Worm (Caenorhabditis elegans): ENCODE data around the gene Y58A7A.1.

Y58A7A.1 gene

DNA sequence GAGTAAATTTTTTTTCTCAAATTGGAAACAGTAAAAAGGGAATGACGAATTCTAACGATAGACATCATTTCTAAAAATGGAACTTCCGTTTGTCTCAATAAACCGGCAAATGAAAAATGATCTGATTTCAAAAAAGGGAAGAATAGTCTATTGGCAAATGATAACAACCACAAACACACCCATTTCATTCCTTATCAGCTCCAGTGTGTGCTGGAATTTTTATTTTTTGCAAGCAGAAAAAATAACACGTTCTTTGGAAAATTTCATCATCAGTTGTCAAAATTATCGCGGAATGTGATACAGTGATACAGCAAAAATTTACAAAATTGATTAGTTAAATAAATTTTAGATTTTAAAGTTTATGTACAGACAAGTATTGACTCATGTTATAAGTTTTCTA lies 1.9 kb downstream of the Y58A7A.1 start:
- TF ChIP-seq fos-1 (tag; optimal IDR thresholded peaks at IDR 0.05) (peak; percentile 86), crh-2 (tag; optimal IDR thresholded peaks at IDR 0.05) (peak; percentile 58), nhr-25 (tag; optimal IDR thresholded peaks at IDR 0.05) (no peak), ztf-11 (tag; optimal IDR thresholded peaks at IDR 0.05) (no peak), Y55F3AM.14 (GFP tag; optimal IDR thresholded peaks at IDR 0.05) (no peak)

ce11 chrV:5064761-5065421 lies 4.4 kb downstream of the Y58A7A.1 start, which contains the start of gene mlk-1:
TSS of gene mlk-1 (minus strand) at chrV:5064811.
- peak; percentile 6 for TF ChIP-seq lin-11 (tag; optimal IDR thresholded peaks at IDR 0.05)
- TF ChIP-seq nhr-21 (tag; optimal IDR thresholded peaks at IDR 0.05), result peak; percentile 46
- peak; percentile 81 for TF ChIP-seq nhr-6 (tag; optimal IDR thresholded peaks at IDR 0.05)
- peak; percentile 70 for TF ChIP-seq nhr-25 (tag; optimal IDR thresholded peaks at IDR 0.05)
- TF ChIP-seq zag-1 (tag; optimal IDR thresholded peaks at IDR 0.05), result peak; percentile 40
- peak; percentile 82 for TF ChIP-seq C34F6.9 (tag; optimal IDR thresholded peaks at IDR 0.05)
- peak; percentile 73 for TF ChIP-seq Y55F3AM.14 (GFP tag; optimal IDR thresholded peaks at IDR 0.05)
- no peak for TF ChIP-seq ZK546.5 (tag; optimal IDR thresholded peaks at IDR 0.05)
- TF ChIP-seq blmp-1 (tag; optimal IDR thresholded peaks at IDR 0.05; ENCODE audit: insufficient read depth), result peak; percentile 77
- no peak for TF ChIP-seq aly-2 (tag; optimal IDR thresholded peaks at IDR 0.05)
- no peak for TF ChIP-seq elt-3 (tag; optimal IDR thresholded peaks at IDR 0.05)
- peak; percentile 60 for TF ChIP-seq sma-9 (GFP tag; optimal IDR thresholded peaks at IDR 0.05)
- no peak for TF ChIP-seq sma-9 (tag; optimal IDR thresholded peaks at IDR 0.05)
- TF ChIP-seq nhr-11 (tag; optimal IDR thresholded peaks at IDR 0.05), result no peak
- no peak for TF ChIP-seq lin-39 (tag; optimal IDR thresholded peaks at IDR 0.05)
- no peak for TF ChIP-seq nhr-23 (tag; optimal IDR thresholded peaks at IDR 0.05)
- TF ChIP-seq lsy-2 (tag; optimal IDR thresholded peaks at IDR 0.05), result peak; percentile 17 to 71
- peak; percentile 68 for TF ChIP-seq ama-1 (optimal IDR thresholded peaks at IDR 0.05)
- TF ChIP-seq elt-1 (tag; optimal IDR thresholded peaks at IDR 0.05), result no peak
- no peak for TF ChIP-seq sem-4 (tag; optimal IDR thresholded peaks at IDR 0.05)
- TF ChIP-seq ztf-4 (tag; optimal IDR thresholded peaks at IDR 0.05), result no peak
- TF ChIP-seq unc-55 (GFP tag; optimal IDR thresholded peaks at IDR 0.05), result peak; percentile 88
- TF ChIP-seq ztf-11 (tag; optimal IDR thresholded peaks at IDR 0.05), result no peak
- TF ChIP-seq F13H6.1 (tag; optimal IDR thresholded peaks at IDR 0.05), result peak; percentile 86
- TF ChIP-seq skn-1 (tag; optimal IDR thresholded peaks at IDR 0.05), result no peak
- TF ChIP-seq mdl-1 (tag; optimal IDR thresholded peaks at IDR 0.05), result peak; percentile 4 to 62
- TF ChIP-seq lin-13 (GFP tag; optimal IDR thresholded peaks at IDR 0.05), result peak; percentile 20
- no peak for TF ChIP-seq nhr-10 (tag; optimal IDR thresholded peaks at IDR 0.05)
- TF ChIP-seq crh-2 (tag; optimal IDR thresholded peaks at IDR 0.05), result peak; percentile 44
- TF ChIP-seq fos-1 (tag; optimal IDR thresholded peaks at IDR 0.05), result peak; percentile 43
- TF ChIP-seq unc-39 (tag; optimal IDR thresholded peaks at IDR 0.05), result no peak
- TF ChIP-seq egl-27 (tag; optimal IDR thresholded peaks at IDR 0.05), result no peak
- peak; percentile 86 for TF ChIP-seq nhr-129 (tag; optimal IDR thresholded peaks at IDR 0.05)

DNA sequence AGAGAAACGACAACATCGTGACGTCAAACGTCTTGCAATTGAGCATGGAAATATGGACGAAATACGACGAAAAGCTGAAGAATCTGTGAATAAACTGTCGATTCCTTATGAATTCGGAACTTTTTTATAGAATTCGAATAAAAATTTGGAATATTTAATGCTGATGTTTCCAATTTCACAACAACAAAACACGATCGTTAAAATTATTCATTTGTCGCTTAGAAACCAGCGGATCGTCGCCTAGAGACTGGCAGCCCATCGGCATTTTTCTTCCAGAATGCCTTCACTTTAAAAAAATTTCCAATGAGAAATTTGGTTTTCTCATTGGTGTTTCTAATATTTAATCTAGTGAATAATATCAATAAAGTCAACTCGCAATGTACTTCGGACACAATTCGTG lies 16.0 kb downstream of the Y58A7A.1 start, which contains the start of gene cwp-4:
cwp-4 (plus strand) TSS at position 301 of the 400 bp plus-strand sequence.
- TF ChIP-seq nhr-23 (tag; optimal IDR thresholded peaks at IDR 0.05), result no peak
- TF ChIP-seq nhr-10 (tag; optimal IDR thresholded peaks at IDR 0.05), result no peak
- no peak for TF ChIP-seq sma-3 (GFP tag; optimal IDR thresholded peaks at IDR 0.05)
- TF ChIP-seq Y55F3AM.14 (GFP tag; optimal IDR thresholded peaks at IDR 0.05), result no peak
- no peak for TF ChIP-seq elt-3 (tag; optimal IDR thresholded peaks at IDR 0.05)
- no peak for TF ChIP-seq nhr-6 (tag; optimal IDR thresholded peaks at IDR 0.05)
- no peak for TF ChIP-seq ama-1 (optimal IDR thresholded peaks at IDR 0.05)
- no peak for TF ChIP-seq blmp-1 (tag; optimal IDR thresholded peaks at IDR 0.05; ENCODE audit: insufficient read depth)
- no peak for TF ChIP-seq lin-11 (tag; optimal IDR thresholded peaks at IDR 0.05)
- no peak for TF ChIP-seq ztf-4 (tag; optimal IDR thresholded peaks at IDR 0.05)
- no peak for TF ChIP-seq dmd-4 (tag; optimal IDR thresholded peaks at IDR 0.05)

- TF ChIP-seq nhr-21 (tag; optimal IDR thresholded peaks at IDR 0.05) (no peak), R02D3.7 (tag; optimal IDR thresholded peaks at IDR 0.05) (no peak), nhr-237 (tag; optimal IDR thresholded peaks at IDR 0.05) (no peak), nhr-25 (tag; optimal IDR thresholded peaks at IDR 0.05) (no peak), Y55F3AM.14 (GFP tag; optimal IDR thresholded peaks at IDR 0.05) (no peak), lin-13 (GFP tag; optimal IDR thresholded peaks at IDR 0.05) (no peak), ceh-16 (tag; optimal IDR thresholded peaks at IDR 0.05) (no peak), skn-1 (tag; optimal IDR thresholded peaks at IDR 0.05) (no peak), unc-55 (GFP tag; optimal IDR thresholded peaks at IDR 0.05) (no peak), ztf-4 (tag; optimal IDR thresholded peaks at IDR 0.05) (no peak), F13H6.1 (tag; optimal IDR thresholded peaks at IDR 0.05) (no peak), mbf-1 (tag; optimal IDR thresholded peaks at IDR 0.05) (no peak), ama-1 (optimal IDR thresholded peaks at IDR 0.05) (no peak), ceh-82 (tag; optimal IDR thresholded peaks at IDR 0.05) (no peak), sma-9 (GFP tag; optimal IDR thresholded peaks at IDR 0.05) (no peak), sma-9 (tag; optimal IDR thresholded peaks at IDR 0.05) (no peak), unc-39 (tag; optimal IDR thresholded peaks at IDR 0.05) (no peak)
These were observed 17.1 kb downstream of the Y58A7A.1 start, which contains the start of gene K11D12.12 for ce11 chrV:5052233-5052632. TSS of gene K11D12.12 (plus strand) at chrV:5052261.

Data from whole organism, L2 larva.